Fruit fly (Drosophila melanogaster) whole organism, prepupa: ENCODE data around the gene PGAP1.

Source experiments
- CG10669 ChIP-seq: fragments of 200-800 bp; sonication (Bioruptor generic); optimal IDR thresholded peaks from 3 replicates; lab custom pipeline; 2018; ENCODE audit warnings: missing biosample characterization, mild to moderate bottlenecking, missing genetic modification characterization, moderate library complexity
- CG11294 ChIP-seq: fragments of 200-800 bp; sonication (Bioruptor generic); IDR thresholded peaks from 2 replicates; pipeline ENCODE4 v1.3.6; 2022; ENCODE audit warnings: missing biosample characterization, missing genetic modification characterization
- CG11762 ChIP-seq: fragments of 200-800 bp; sonication (Bioruptor generic); optimal IDR thresholded peaks from 3 replicates; lab custom pipeline; 2016; ENCODE audit warnings: missing biosample characterization, missing genetic modification characterization; ENCODE audit not compliant: insufficient read depth
- CG11902 ChIP-seq: fragments of 200-800 bp; sonication (Bioruptor generic); optimal IDR thresholded peaks from 3 replicates; lab custom pipeline; 2016; ENCODE audit warnings: missing biosample characterization, missing genetic modification characterization
- CG15336 ChIP-seq: fragments of 200-800 bp; sonication (Bioruptor generic); IDR thresholded peaks from 2 replicates; pipeline ENCODE4 v1.3.6; 2022; ENCODE audit warnings: missing biosample characterization, missing genetic modification characterization
- CG1621 ChIP-seq: fragments of 200-800 bp; sonication (Bioruptor generic); optimal IDR thresholded peaks from 3 replicates; lab custom pipeline; 2018; ENCODE audit warnings: missing biosample characterization, mild to moderate bottlenecking, missing genetic modification characterization
- CG16779 ChIP-seq: fragments of 200-800 bp; sonication (Bioruptor generic); optimal IDR thresholded peaks from 3 replicates; lab custom pipeline; 2017; ENCODE audit warnings: missing biosample characterization, mild to moderate bottlenecking, missing genetic modification characterization
- CG3032 ChIP-seq: fragments of 200-800 bp; optimal IDR thresholded peaks from 2 replicates; lab custom pipeline; 2019; ENCODE audit warnings: missing biosample characterization, mild to moderate bottlenecking, missing genetic modification characterization, moderate library complexity
- CG31627 ChIP-seq: fragments of 200-800 bp; sonication (Bioruptor generic); optimal IDR thresholded peaks from 3 replicates; lab custom pipeline; 2016; ENCODE audit warnings: missing biosample characterization, missing genetic modification characterization
- CG32006 ChIP-seq: fragments of 200-800 bp; sonication (Bioruptor generic); optimal IDR thresholded peaks from 3 replicates; lab custom pipeline; 2017; ENCODE audit warnings: missing biosample characterization, mild to moderate bottlenecking, missing genetic modification characterization
- CG34406 ChIP-seq: fragments of 200-800 bp; sonication (Bioruptor generic); optimal IDR thresholded peaks from 3 replicates; lab custom pipeline; 2016; ENCODE audit warnings: missing biosample characterization, missing genetic modification characterization
- CG3919 ChIP-seq: fragments of 200-800 bp; sonication (Bioruptor generic); optimal IDR thresholded peaks from 3 replicates; lab custom pipeline; 2016; ENCODE audit warnings: missing biosample characterization, missing genetic modification characterization
- CG4318 ChIP-seq: fragments of 200-800 bp; sonication (Bioruptor generic); optimal IDR thresholded peaks from 3 replicates; lab custom pipeline; 2017; ENCODE audit warnings: missing biosample characterization, mild to moderate bottlenecking, missing genetic modification characterization
- CG6792 ChIP-seq: fragments of 200-800 bp; sonication (Bioruptor generic); optimal IDR thresholded peaks from 3 replicates; lab custom pipeline; 2016; ENCODE audit warnings: missing biosample characterization, missing genetic modification characterization
- CG6808 ChIP-seq: fragments of 200-800 bp; sonication (Bioruptor generic); optimal IDR thresholded peaks from 3 replicates; lab custom pipeline; 2017; ENCODE audit warnings: missing biosample characterization, missing genetic modification characterization, mild to moderate bottlenecking, moderate library complexity, missing genetic modification reagents
- CG6854 ChIP-seq: fragments of 200-800 bp; sonication (Bioruptor generic); optimal IDR thresholded peaks from 2 replicates; lab custom pipeline; 2017; ENCODE audit warnings: missing biosample characterization, mild to moderate bottlenecking, missing genetic modification characterization
- CG7368 ChIP-seq: fragments of 200-800 bp; sonication (Bioruptor generic); optimal IDR thresholded peaks from 3 replicates; lab custom pipeline; 2016; ENCODE audit warnings: missing biosample characterization, missing genetic modification characterization
- CG8119 ChIP-seq: fragments of 200-800 bp; sonication (Bioruptor generic); IDR thresholded peaks from 3 replicates; pipeline ENCODE4 v1.3.6; 2022; ENCODE audit warnings: missing biosample characterization, missing genetic modification characterization
- CG8319 ChIP-seq: fragments of 200-800 bp; sonication (Bioruptor generic); optimal IDR thresholded peaks from 3 replicates; lab custom pipeline; 2016; ENCODE audit warnings: missing biosample characterization, missing genetic modification characterization
- CG9139 ChIP-seq: fragments of 200-800 bp; sonication (Bioruptor generic); optimal IDR thresholded peaks from 3 replicates; lab custom pipeline; 2017; ENCODE audit warnings: missing biosample characterization, mild to moderate bottlenecking, missing genetic modification characterization
- Eip78C ChIP-seq: fragments of 200-800 bp; sonication (Bioruptor generic); peaks from one replicate; lab custom pipeline; 2016; ENCODE audit warnings: missing biosample characterization, missing genetic modification characterization
- Eip93F ChIP-seq: fragments of 200-800 bp; sonication (Bioruptor generic); optimal IDR thresholded peaks from 2 replicates; lab custom pipeline; 2016; ENCODE audit warnings: missing biosample characterization, mild to moderate bottlenecking, missing genetic modification characterization
- Ets96B ChIP-seq: fragments of 200-800 bp; optimal IDR thresholded peaks from 2 replicates; lab custom pipeline; 2019; ENCODE audit warnings: missing biosample characterization, mild to moderate bottlenecking, missing genetic modification characterization, moderate library complexity
- Gug ChIP-seq: fragments of 200-800 bp; sonication (Bioruptor generic); IDR thresholded peaks from 2 replicates; pipeline ENCODE4 v1.3.6; 2022; ENCODE audit warnings: missing biosample characterization, missing genetic modification characterization
- Hr39 ChIP-seq: fragments of 200-800 bp; sonication (Bioruptor generic); optimal IDR thresholded peaks from 2 replicates; lab custom pipeline; 2016; ENCODE audit warnings: missing biosample characterization, missing genetic modification characterization
- Hr4 ChIP-seq: fragments of 200-800 bp; sonication (Bioruptor generic); optimal IDR thresholded peaks from 3 replicates; lab custom pipeline; 2016; ENCODE audit warnings: missing biosample characterization, missing genetic modification characterization
- Lpt ChIP-seq: fragments of 200-800 bp; sonication (Bioruptor generic); optimal IDR thresholded peaks from 3 replicates; lab custom pipeline; 2016; ENCODE audit warnings: missing biosample characterization, missing genetic modification characterization
- Met ChIP-seq: fragments of 200-800 bp; sonication (Bioruptor generic); optimal IDR thresholded peaks from 3 replicates; lab custom pipeline; 2016; ENCODE audit warnings: missing biosample characterization, missing genetic modification characterization
- OdsH ChIP-seq: fragments of 200-800 bp; sonication (Bioruptor generic); optimal IDR thresholded peaks from 3 replicates; lab custom pipeline; 2016; ENCODE audit warnings: missing biosample characterization, missing genetic modification characterization
- Smox ChIP-seq: fragments of 200-800 bp; sonication (Bioruptor generic); optimal IDR thresholded peaks from 3 replicates; lab custom pipeline; 2016; ENCODE audit warnings: missing biosample characterization, missing genetic modification characterization
- Sox102F ChIP-seq: fragments of 200-800 bp; sonication (Bioruptor generic); optimal IDR thresholded peaks from 2 replicates; lab custom pipeline; 2016; ENCODE audit warnings: missing biosample characterization, mild to moderate bottlenecking, missing genetic modification characterization
- Sox14 ChIP-seq: fragments of 200-800 bp; sonication (Bioruptor generic); optimal IDR thresholded peaks from 3 replicates; lab custom pipeline; 2016; ENCODE audit warnings: missing biosample characterization, missing genetic modification characterization
- Sox15 ChIP-seq: fragments of 200-800 bp; sonication (Bioruptor generic); optimal IDR thresholded peaks from 3 replicates; lab custom pipeline; 2016; ENCODE audit warnings: missing biosample characterization, missing genetic modification characterization
- acj6 ChIP-seq: fragments of 200-800 bp; sonication (Bioruptor generic); optimal IDR thresholded peaks from 3 replicates; lab custom pipeline; 2016; ENCODE audit warnings: missing biosample characterization, missing genetic modification characterization
- cyc ChIP-seq: fragments of 200-800 bp; sonication (Bioruptor generic); optimal IDR thresholded peaks from 3 replicates; lab custom pipeline; 2016; ENCODE audit warnings: missing biosample characterization, missing genetic modification characterization
- dsx ChIP-seq: fragments of 200-800 bp; optimal IDR thresholded peaks from 3 replicates; lab custom pipeline; 2019; ENCODE audit warnings: missing biosample characterization, mild to moderate bottlenecking, missing genetic modification characterization, moderate library complexity; ENCODE audit not compliant: poor library complexity, severe bottlenecking
- eg ChIP-seq: fragments of 200-800 bp; sonication (Bioruptor generic); IDR thresholded peaks from 3 replicates; pipeline ENCODE4 v1.3.6; 2022; ENCODE audit warnings: missing biosample characterization, missing genetic modification characterization
- esn ChIP-seq: fragments of 200-800 bp; sonication (Bioruptor generic); optimal IDR thresholded peaks from 2 replicates; lab custom pipeline; 2016; ENCODE audit warnings: missing biosample characterization, mild to moderate bottlenecking, missing genetic modification characterization, moderate library complexity
- fd85E ChIP-seq: fragments of 200-800 bp; sonication (Bioruptor generic); optimal IDR thresholded peaks from 3 replicates; lab custom pipeline; 2016; ENCODE audit warnings: missing biosample characterization, missing genetic modification characterization
- lz ChIP-seq: fragments of 200-800 bp; sonication (Bioruptor generic); optimal IDR thresholded peaks from 3 replicates; lab custom pipeline; 2016; ENCODE audit warnings: missing biosample characterization, missing genetic modification characterization
- net ChIP-seq: fragments of 200-800 bp; sonication (Bioruptor generic); optimal IDR thresholded peaks from 3 replicates; lab custom pipeline; 2016; ENCODE audit warnings: missing biosample characterization, missing genetic modification characterization
- salr ChIP-seq, 2 experiments: fragments of 200-800 bp; sonication (Bioruptor generic); optimal IDR thresholded peaks; 3 replicates each; lab custom pipeline; 2016 to 2018; ENCODE audit warnings: missing biosample characterization in 2 of 2, missing genetic modification characterization in 2 of 2, mild to moderate bottlenecking in 1 of 2
- spab ChIP-seq: fragments of 200-800 bp; sonication (Bioruptor generic); optimal IDR thresholded peaks from 2 replicates; lab custom pipeline; 2017; ENCODE audit warnings: missing biosample characterization, mild to moderate bottlenecking, missing genetic modification characterization, missing genetic modification reagents
- ss ChIP-seq, 2 experiments: fragments of 200-800 bp; sonication (Bioruptor generic); optimal IDR thresholded peaks; 2 replicates in 1 of 2; 3 replicates in 1 of 2; lab custom pipeline; 2017 to 2018; ENCODE audit warnings: mild to moderate bottlenecking in 2 of 2, missing biosample characterization in 2 of 2, missing genetic modification characterization in 2 of 2, moderate library complexity in 1 of 2
- svp ChIP-seq: fragments of 200-800 bp; sonication (Bioruptor generic); peaks from one replicate; lab custom pipeline; 2016; ENCODE audit warnings: missing biosample characterization, missing genetic modification characterization
- vri ChIP-seq: fragments of 200-800 bp; sonication (Bioruptor generic); optimal IDR thresholded peaks from 3 replicates; lab custom pipeline; 2016; ENCODE audit warnings: missing biosample characterization, mild to moderate bottlenecking, missing genetic modification characterization

PGAP1 gene

dm6 chrX:5696436-5697022 lies 7.3 kb upstream of the PGAP1 start (continued):
- TF ChIP-seq CG32006 (GFP tag; lab: Kevin White, UChicago) (peak; percentile 97), cyc (GFP tag; lab: Kevin White, UChicago) (peak; percentile 99), Hr4 (GFP tag; lab: Kevin White, UChicago) (peak; percentile 97), acj6 (GFP tag; lab: Kevin White, UChicago) (peak; percentile 98), Hr39 (GFP tag; lab: Kevin White, UChicago) (peak; percentile 98), Sox102F (GFP tag; lab: Kevin White, UChicago) (peak; percentile 97), svp (GFP tag; lab: Kevin White, UChicago) (peak; percentile 99), CG1621 (tag; lab: Kevin White, UChicago) (peak; percentile 96), CG11902 (GFP tag; lab: Kevin White, UChicago) (peak; percentile 96), eg (GFP tag; lab: Robert Waterston, UW) (peak; percentile 97), OdsH (GFP tag; lab: Kevin White, UChicago) (peak; percentile 96), CG34406 (peak; percentile 97), Eip78C (GFP tag; lab: Kevin White, UChicago) (peak; percentile 99), Eip93F (GFP tag; lab: Kevin White, UChicago) (peak; percentile 95), Ets96B (tag; lab: Kevin White, UChicago) (peak; percentile 83), Sox14 (GFP tag; lab: Kevin White, UChicago) (peak; percentile 98), CG11294 (peak; percentile 89), dsx (GFP tag; lab: Kevin White, UChicago) (peak; percentile 84), CG6808 (GFP tag; lab: Kevin White, UChicago) (peak; percentile 97), ss (GFP tag; optimal IDR thresholded peaks at IDR 0.05; lab: Kevin White, UChicago) (peak; percentile 95 to 97), CG4318 (GFP tag; lab: Kevin White, UChicago) (peak; percentile 94), Met (peak; percentile 97), lz (GFP tag; lab: Kevin White, UChicago) (peak; percentile 98), CG6792 (GFP tag; lab: Kevin White, UChicago) (peak; percentile 98), Smox (GFP tag; lab: Kevin White, UChicago) (peak; percentile 97), fd85E (GFP tag; lab: Kevin White, UChicago) (peak; percentile 94), CG6854 (peak; percentile 95)

- no peak for TF ChIP-seq CG8319 (GFP tag; lab: Kevin White, UChicago)
- TF ChIP-seq CG6792 (GFP tag; lab: Kevin White, UChicago) = no peak
- no peak for TF ChIP-seq CG31627
- peak; percentile 64 for TF ChIP-seq dsx (GFP tag; lab: Kevin White, UChicago)
- TF ChIP-seq salr (GFP tag; optimal IDR thresholded peaks at IDR 0.05; lab: Kevin White, UChicago) = no peak
- TF ChIP-seq cyc (GFP tag; lab: Kevin White, UChicago) = no peak
- TF ChIP-seq vri = no peak
- no peak for TF ChIP-seq CG11902 (GFP tag; lab: Kevin White, UChicago)
- TF ChIP-seq Hr4 (GFP tag; lab: Kevin White, UChicago) = no peak
- TF ChIP-seq OdsH (GFP tag; lab: Kevin White, UChicago) = no peak
- no peak for TF ChIP-seq CG11762 (GFP tag; lab: Kevin White, UChicago)
- no peak for TF ChIP-seq Sox102F (GFP tag; lab: Kevin White, UChicago)
- no peak for TF ChIP-seq CG7368 (GFP tag; lab: Kevin White, UChicago)
- no peak for TF ChIP-seq CG4318 (GFP tag; lab: Kevin White, UChicago)
- no peak for TF ChIP-seq esn (GFP tag; lab: Kevin White, UChicago)
- no peak for TF ChIP-seq CG16779 (tag; lab: Kevin White, UChicago)
- no peak for TF ChIP-seq svp (GFP tag; lab: Kevin White, UChicago)
- TF ChIP-seq fd85E (GFP tag; lab: Kevin White, UChicago) = no peak
- TF ChIP-seq CG6854 = no peak
- no peak for TF ChIP-seq Sox15 (GFP tag; lab: Kevin White, UChicago)
- no peak for TF ChIP-seq CG8119 (GFP tag; lab: Robert Waterston, UW)
- peak; percentile 29 for TF ChIP-seq CG10669 (GFP tag; lab: Kevin White, UChicago)
- peak; percentile 86 for TF ChIP-seq CG3032
- no peak for TF ChIP-seq Lpt (GFP tag; lab: Kevin White, UChicago)
- TF ChIP-seq Eip78C (GFP tag; lab: Kevin White, UChicago) = no peak
- TF ChIP-seq acj6 (GFP tag; lab: Kevin White, UChicago) = no peak
- no peak for TF ChIP-seq net (GFP tag; lab: Kevin White, UChicago)
- TF ChIP-seq Sox14 (GFP tag; lab: Kevin White, UChicago) = no peak
- no peak for TF ChIP-seq Hr39 (GFP tag; lab: Kevin White, UChicago)
- TF ChIP-seq CG15336 (GFP tag; lab: Robert Waterston, UW) = no peak
- TF ChIP-seq eg (GFP tag; lab: Robert Waterston, UW) = peak; percentile 22; the same call in 1 of the 3 replicates
- TF ChIP-seq CG3919 = no peak
- no peak for TF ChIP-seq spab (GFP tag; lab: Kevin White, UChicago)
- no peak; the same call in 1 of the 2 replicates for TF ChIP-seq Gug (GFP tag; lab: Robert Waterston, UW)
- no peak for TF ChIP-seq CG9139
- TF ChIP-seq ss (GFP tag; optimal IDR thresholded peaks at IDR 0.05; lab: Kevin White, UChicago) = no peak
Measured at dm6 chrX:5695958-5696357, 6.7 kb upstream of the PGAP1 start.
